Fruit fly (Drosophila melanogaster) whole organism, embryonic: ENCODE measurements around the gene CG17224.

Source experiments
- Dip2 ChIP-seq: fragments of 200-800 bp; sonication (Bioruptor generic); IDR thresholded peaks from 2 replicates; pipeline ENCODE4 v1.3.6; 2022; ENCODE audit warnings: missing biosample characterization, missing genetic modification characterization
- Lpt ChIP-seq: fragments of >200 bp; optimal IDR thresholded peaks from 2 replicates; lab custom pipeline; 2018; ENCODE audit warnings: missing biosample characterization, missing genetic modification characterization
- Ssrp ChIP-seq: fragments of 200-800 bp; sonication (Bioruptor generic); optimal IDR thresholded peaks from 2 replicates; lab custom pipeline; 2018; ENCODE audit warnings: missing biosample characterization, mild to moderate bottlenecking, missing genetic modification characterization, moderate library complexity

DNA sequence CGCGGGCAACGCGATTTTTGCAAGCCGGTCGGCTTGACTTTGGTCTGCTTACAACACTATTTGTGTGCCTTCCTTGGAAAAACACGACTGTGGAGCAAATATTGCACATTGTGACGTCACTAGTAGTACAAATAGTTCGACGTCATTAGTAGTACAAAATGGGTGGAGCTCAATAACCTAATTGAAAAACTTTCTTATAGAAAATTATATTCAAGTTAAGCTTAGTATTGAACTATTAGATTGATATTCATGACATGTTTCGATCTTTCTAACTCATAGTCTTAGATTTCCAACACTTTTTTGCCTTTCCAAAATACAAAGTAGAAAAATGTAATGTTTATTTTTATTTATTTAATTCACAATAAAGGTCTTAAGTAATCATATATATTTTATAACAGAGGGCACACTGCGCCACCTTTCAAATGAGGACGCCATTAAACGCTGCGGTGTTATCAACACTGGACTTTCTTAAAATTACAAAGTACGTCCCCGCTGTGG is 45.6 kb downstream of the CG17224 start, which contains the start of the genes Rrp1 and gammaTub23C:
- TF ChIP-seq Ssrp (tag; lab: Kevin White, UChicago): peak; percentile 92
- TF ChIP-seq Dip2: 0 out of 2 replicates have a peak, but pooled peaks have one; percentile 25
- TF ChIP-seq Lpt (GFP tag; lab: Kevin White, UChicago): no peak
